Worm (Caenorhabditis elegans) whole organism, L4 larva: ENCODE measurements around the gene srxa-2.

Experiments
- F10B5.3 ChIP-seq: sonication (generic microtip); optimal IDR thresholded peaks from 2 replicates; lab custom pipeline; 2016; ENCODE audit warnings: mild to moderate bottlenecking, missing genetic modification characterization, missing compliant biosample characterization
- F37D6.2 ChIP-seq: sonication (generic microtip); optimal IDR thresholded peaks from 2 replicates; lab custom pipeline; 2016; ENCODE audit warnings: mild to moderate bottlenecking, missing genetic modification characterization, missing compliant biosample characterization
- F44E2.7 ChIP-seq: fragments of 200-800 bp; sonication (Bioruptor generic); IDR thresholded peaks from 2 replicates; pipeline ENCODE4 v2.1.2; 2022; ENCODE audit warnings: missing genetic modification characterization, missing compliant biosample characterization
- F49E8.2 ChIP-seq: sonication (generic microtip); optimal IDR thresholded peaks from 2 replicates; lab custom pipeline; 2016; ENCODE audit warnings: missing compliant biosample characterization, mild to moderate bottlenecking, missing genetic modification characterization, borderline replicate concordance
- R02D3.7 ChIP-seq: fragments of 150-350 bp; sonication (generic microtip); optimal IDR thresholded peaks from 3 replicates; lab custom pipeline; 2014; ENCODE audit warnings: missing biosample characterization, missing genetic modification characterization
- T26A8.4 ChIP-seq: fragments of 200-800 bp; sonication (Bioruptor generic); IDR thresholded peaks from 2 replicates; pipeline ENCODE4 v1.3.6; 2022; ENCODE audit warnings: missing genetic modification characterization, missing compliant biosample characterization
- Y105C5A.15 ChIP-seq: fragments of 200-800 bp; sonication (Bioruptor generic); IDR thresholded peaks from 2 replicates; pipeline ENCODE4 v1.3.6; 2022; ENCODE audit warnings: missing genetic modification characterization, missing compliant biosample characterization
- Y5F2A.4 ChIP-seq: fragments of 200-800 bp; sonication (Bioruptor generic); optimal IDR thresholded peaks from 2 replicates; lab custom pipeline; 2018; ENCODE audit warnings: mild to moderate bottlenecking, missing genetic modification characterization, missing compliant biosample characterization
- aha-1 ChIP-seq: fragments of 150-350 bp; peaks from one replicate; lab custom pipeline; 2014; ENCODE audit warnings: missing biosample characterization, missing genetic modification characterization
- arid-1 ChIP-seq: fragments of 200-800 bp; sonication (Bioruptor generic); conservative IDR thresholded peaks from 2 replicates; pipeline ENCODE4 v1.3.6; 2022; ENCODE audit warnings: missing genetic modification reagents, missing genetic modification characterization, missing compliant biosample characterization
- ceh-20 ChIP-seq: fragments of 200-800 bp; sonication (Bioruptor generic); IDR thresholded peaks from 2 replicates; pipeline ENCODE4 v1.3.6; 2022; ENCODE audit warnings: missing genetic modification reagents, missing genetic modification characterization, missing compliant biosample characterization
- ceh-32 ChIP-seq: sonication (generic microtip); optimal IDR thresholded peaks from 2 replicates; lab custom pipeline; 2016; ENCODE audit warnings: mild to moderate bottlenecking, missing genetic modification characterization, missing compliant biosample characterization; ENCODE audit not compliant: poor library complexity
- ceh-44 ChIP-seq: fragments of 200-800 bp; sonication (Bioruptor generic); IDR thresholded peaks from 2 replicates; pipeline ENCODE4 v1.3.6; 2022; ENCODE audit warnings: missing genetic modification reagents, missing genetic modification characterization, missing compliant biosample characterization
- ceh-62 ChIP-seq: sonication (generic microtip); optimal IDR thresholded peaks from 2 replicates; lab custom pipeline; 2017; ENCODE audit warnings: missing biosample characterization, missing genetic modification characterization
- ces-1 ChIP-seq: fragments of 150-350 bp; sonication (generic microtip); optimal IDR thresholded peaks from 4 replicates; lab custom pipeline; 2014; ENCODE audit warnings: missing biosample characterization, missing genetic modification reagents, missing genetic modification characterization
- ctbp-1 ChIP-seq: fragments of 200-800 bp; sonication (Bioruptor generic); IDR thresholded peaks from 2 replicates; pipeline ENCODE4 v1.3.6; 2022; ENCODE audit warnings: missing genetic modification reagents, missing genetic modification characterization, missing compliant biosample characterization
- dmd-8 ChIP-seq: fragments of 200-800 bp; sonication (Bioruptor generic); IDR thresholded peaks from 2 replicates; pipeline ENCODE4 v1.3.6; 2022; ENCODE audit warnings: missing genetic modification characterization, missing compliant biosample characterization
- dmd-9 ChIP-seq: fragments of 200-800 bp; sonication (Bioruptor generic); IDR thresholded peaks from 2 replicates; pipeline ENCODE4 v1.3.6; 2022; ENCODE audit warnings: missing genetic modification reagents, missing genetic modification characterization, missing compliant biosample characterization
- dpl-1 ChIP-seq: fragments of 150-350 bp; optimal IDR thresholded peaks from 2 replicates; lab custom pipeline; 2014; ENCODE audit warnings: missing biosample characterization, missing genetic modification reagents, missing genetic modification characterization
- egl-27 ChIP-seq: sonication (generic microtip); optimal IDR thresholded peaks from 3 replicates; lab custom pipeline; 2017; ENCODE audit warnings: missing biosample characterization, missing genetic modification reagents, missing genetic modification characterization
- fkh-10 ChIP-seq: fragments of 150-350 bp; optimal IDR thresholded peaks from 2 replicates; lab custom pipeline; 2014; ENCODE audit warnings: missing biosample characterization, missing genetic modification reagents, missing genetic modification characterization
- fos-1 ChIP-seq: fragments of 150-350 bp; optimal IDR thresholded peaks from 2 replicates; lab custom pipeline; 2014; ENCODE audit warnings: missing biosample characterization, missing genetic modification characterization
- hif-1 ChIP-seq, 2 experiments: sonication (generic microtip); optimal IDR thresholded peaks; 2 replicates each; lab custom pipeline; 2016 to 2017; ENCODE audit warnings: missing compliant biosample characterization in 2 of 2, missing genetic modification characterization in 2 of 2, missing genetic modification reagents in 2 of 2, missing genotype in 2 of 2, mild to moderate bottlenecking in 1 of 2
- jun-1 ChIP-seq: fragments of 150-350 bp; optimal IDR thresholded peaks from 2 replicates; lab custom pipeline; 2014; ENCODE audit warnings: missing biosample characterization, missing genetic modification reagents, missing genetic modification characterization
- lin-1 ChIP-seq: fragments of 200-800 bp; sonication (Bioruptor generic); IDR thresholded peaks from 2 replicates; pipeline ENCODE4 v1.3.6; 2022; ENCODE audit warnings: missing genetic modification reagents, missing genetic modification characterization, missing compliant biosample characterization
- lin-15B ChIP-seq: fragments of 150-350 bp; sonication (generic microtip); optimal IDR thresholded peaks from 3 replicates; lab custom pipeline; 2014; ENCODE audit warnings: missing biosample characterization, missing genetic modification characterization
- lin-38 ChIP-seq: fragments of 200-800 bp; sonication (Bioruptor generic); IDR thresholded peaks from 2 replicates; pipeline ENCODE4 v1.3.6; 2022; ENCODE audit warnings: missing genetic modification reagents, missing genetic modification characterization, missing compliant biosample characterization
- lir-3 ChIP-seq: sonication (generic microtip); optimal IDR thresholded peaks from 2 replicates; lab custom pipeline; 2016; ENCODE audit warnings: mild to moderate bottlenecking, missing genetic modification characterization, missing compliant biosample characterization
- lsy-2 ChIP-seq, 2 experiments: fragments of 150-350 bp in 1 of 2; sonication (generic microtip) in 1 of 2; optimal IDR thresholded peaks; 2 replicates each; lab custom pipeline; 2014 to 2017; ENCODE audit warnings: missing biosample characterization in 2 of 2, missing genetic modification characterization in 2 of 2
- mdl-1 ChIP-seq, 2 experiments: fragments of 150-350 bp in 1 of 2; sonication (generic microtip) in 1 of 2; optimal IDR thresholded peaks; 2 replicates each; lab custom pipeline; 2014 to 2017; ENCODE audit warnings: missing biosample characterization in 2 of 2, missing genetic modification characterization in 2 of 2
- mxl-3 ChIP-seq: fragments of 200-800 bp; sonication (Bioruptor generic); optimal IDR thresholded peaks from 2 replicates; lab custom pipeline; 2018; ENCODE audit warnings: mild to moderate bottlenecking, missing genetic modification characterization, missing compliant biosample characterization
- nhr-11 ChIP-seq: fragments of 150-350 bp; optimal IDR thresholded peaks from 2 replicates; lab custom pipeline; 2014; ENCODE audit warnings: missing biosample characterization, missing genetic modification characterization
- nhr-48 ChIP-seq: sonication (generic microtip); optimal IDR thresholded peaks from 2 replicates; lab custom pipeline; 2016; ENCODE audit warnings: mild to moderate bottlenecking, missing genetic modification characterization, missing compliant biosample characterization
- nhr-77 ChIP-seq: fragments of 150-350 bp; optimal IDR thresholded peaks from 2 replicates; lab custom pipeline; 2014; ENCODE audit warnings: missing biosample characterization, missing genetic modification characterization
- php-3 ChIP-seq: fragments of 200-800 bp; sonication (Bioruptor generic); IDR thresholded peaks from 2 replicates; pipeline ENCODE4 v1.3.6; 2022; ENCODE audit warnings: missing genetic modification reagents, missing genetic modification characterization, missing compliant biosample characterization
- rbr-2 ChIP-seq: sonication (generic microtip); optimal IDR thresholded peaks from 2 replicates; lab custom pipeline; 2016; ENCODE audit warnings: missing genotype, missing genetic modification characterization, missing compliant biosample characterization
- skn-1 ChIP-seq: fragments of 150-350 bp; optimal IDR thresholded peaks from 2 replicates; lab custom pipeline; 2014; ENCODE audit warnings: missing biosample characterization, missing genetic modification characterization
- snpc-4 ChIP-seq: fragments of 150-350 bp; optimal IDR thresholded peaks from 2 replicates; lab custom pipeline; 2014; ENCODE audit warnings: missing biosample characterization, missing genetic modification characterization
- spr-1 ChIP-seq: sonication (generic microtip); optimal IDR thresholded peaks from 2 replicates; lab custom pipeline; 2016; ENCODE audit warnings: mild to moderate bottlenecking, missing genetic modification characterization, missing compliant biosample characterization
- tra-1 ChIP-seq: fragments of 200-800 bp; sonication (Bioruptor generic); IDR thresholded peaks from 2 replicates; pipeline ENCODE4 v1.3.6; 2022; ENCODE audit warnings: missing genetic modification reagents, missing genetic modification characterization, missing compliant biosample characterization
- zfp-2 ChIP-seq: sonication (generic microtip); optimal IDR thresholded peaks from 2 replicates; lab custom pipeline; 2016; ENCODE audit warnings: mild to moderate bottlenecking, missing genetic modification characterization, missing compliant biosample characterization
- zip-11 ChIP-seq: fragments of 200-800 bp; sonication (Bioruptor generic); IDR thresholded peaks from 2 replicates; pipeline ENCODE4 v1.3.6; 2022; ENCODE audit warnings: missing genetic modification characterization, missing compliant biosample characterization
- zip-2 ChIP-seq: fragments of 150-350 bp; optimal IDR thresholded peaks from 2 replicates; lab custom pipeline; 2014; ENCODE audit warnings: missing biosample characterization, missing genetic modification characterization
- ztf-11 ChIP-seq: fragments of 150-350 bp; optimal IDR thresholded peaks from 2 replicates; lab custom pipeline; 2014; ENCODE audit warnings: missing biosample characterization, missing genetic modification characterization

srxa-2 gene

DNA sequence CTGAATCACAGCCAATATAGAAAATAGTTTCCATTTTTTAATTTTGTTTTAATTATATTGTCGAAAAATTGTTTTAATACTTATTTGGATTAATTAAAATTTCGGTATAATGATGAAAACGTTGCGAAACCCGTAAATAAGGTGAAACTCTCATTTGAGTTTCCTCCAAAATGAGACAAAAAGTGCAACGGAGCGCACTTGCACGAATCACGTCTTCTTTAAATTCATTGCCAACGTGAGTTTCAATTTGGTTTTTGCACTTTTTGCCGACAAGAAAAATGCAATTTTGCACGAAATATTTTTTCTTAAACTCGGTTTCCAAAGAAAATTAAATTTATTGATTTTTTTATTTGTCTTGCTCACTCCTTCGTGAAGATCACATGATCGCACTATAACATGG is 37.2 kb upstream of the srxa-2 start, which contains the start of gene daf-15 (continued):
- TF ChIP-seq Y105C5A.15 (GFP tag; lab: Robert Waterston, UW) = no peak
- TF ChIP-seq zip-11 = no peak
- no peak for TF ChIP-seq F10B5.3
- no peak for TF ChIP-seq T26A8.4
- TF ChIP-seq aha-1 (tag; lab: Kevin White, UChicago) = peak; percentile 93
- TF ChIP-seq ceh-32 (tag; lab: Kevin White, UChicago) = no peak
- no peak for TF ChIP-seq ceh-20 (GFP tag; lab: Robert Waterston, UW)
- no peak for TF ChIP-seq R02D3.7 (tag; lab: Kevin White, UChicago)
- TF ChIP-seq ctbp-1 (GFP tag; lab: Robert Waterston, UW) = no peak
- TF ChIP-seq Y5F2A.4 (GFP tag; lab: Kevin White, UChicago) = no peak
- TF ChIP-seq fkh-10 (GFP tag; lab: Kevin White, UChicago) = no peak
- TF ChIP-seq snpc-4 = no peak
- TF ChIP-seq lsy-2 (tag; optimal IDR thresholded peaks at IDR 0.05; lab: Kevin White, UChicago) = peak in 1 of 2 experiments; percentile 67
- TF ChIP-seq mdl-1 (tag; optimal IDR thresholded peaks at IDR 0.05; lab: Kevin White, UChicago) = peak in 1 of 2 experiments; percentile 27

DNA sequence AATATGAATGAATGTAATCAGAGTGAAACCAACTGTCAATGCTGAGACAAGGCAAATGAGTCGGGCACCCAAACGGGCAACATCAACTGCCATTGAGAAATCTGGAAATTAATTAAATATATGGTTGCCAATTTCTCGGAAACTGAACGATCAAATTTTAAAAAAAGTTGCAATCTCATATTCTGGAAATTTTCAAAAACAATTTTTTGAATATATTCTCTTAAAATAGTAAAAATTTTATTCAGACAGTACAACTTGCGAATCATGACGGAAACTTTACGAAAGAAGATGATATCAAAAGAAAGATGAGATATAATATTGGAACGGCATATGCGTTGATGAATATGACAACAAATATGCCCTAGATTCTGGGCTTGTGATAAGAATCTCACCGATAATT is 27.1 kb upstream of the srxa-2 start, which contains the start of gene col-121:
Gene col-121, minus strand, starts transcription at position 101 of the 400 bp plus-strand sequence.
- TF ChIP-seq hif-1 (tag; optimal IDR thresholded peaks at IDR 0.05; lab: Kevin White, UChicago) = no peak
- no peak for TF ChIP-seq Y5F2A.4 (GFP tag; lab: Kevin White, UChicago)
- TF ChIP-seq F49E8.2 (tag; lab: Kevin White, UChicago) = no peak
- TF ChIP-seq dpl-1 = no peak
- no peak for TF ChIP-seq mxl-3 (GFP tag; lab: Kevin White, UChicago)
- TF ChIP-seq lin-1 (GFP tag; lab: Robert Waterston, UW) = no peak
- no peak for TF ChIP-seq dmd-8
- TF ChIP-seq skn-1 = no peak
- TF ChIP-seq php-3 = no peak
- no peak for TF ChIP-seq F44E2.7
- TF ChIP-seq rbr-2 (tag; lab: Kevin White, UChicago) = no peak
- TF ChIP-seq dmd-9 (GFP tag; lab: Robert Waterston, UW) = no peak
- TF ChIP-seq zip-2 (tag; lab: Kevin White, UChicago) = no peak
- TF ChIP-seq spr-1 (tag; lab: Kevin White, UChicago) = no peak
- TF ChIP-seq ceh-62 (tag; lab: Kevin White, UChicago) = no peak
- no peak for TF ChIP-seq ctbp-1 (GFP tag; lab: Robert Waterston, UW)
- TF ChIP-seq fos-1 (tag; lab: Kevin White, UChicago) = no peak
- no peak for TF ChIP-seq nhr-77

DNA sequence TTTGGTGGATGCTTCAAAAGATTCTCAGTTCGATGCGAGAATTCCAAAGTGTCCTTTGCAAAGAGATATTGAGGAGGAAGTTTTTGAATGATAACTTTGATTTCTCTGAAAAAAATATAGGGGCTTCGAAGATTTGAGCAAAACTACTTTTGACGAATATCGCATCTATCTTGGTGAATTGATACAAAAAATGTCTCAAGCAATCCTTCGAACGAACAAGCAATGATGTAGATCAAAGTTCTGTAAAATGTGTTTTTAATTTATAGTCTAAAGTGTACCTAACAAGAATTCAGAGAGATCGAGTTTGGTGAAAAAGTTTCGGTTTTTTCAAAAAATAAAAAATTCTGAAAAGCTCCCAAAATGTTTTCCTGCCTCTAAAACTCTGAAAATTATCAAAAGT is 25.9 kb upstream of the srxa-2 start, which contains the start of gene F56D5.3:
Gene F56D5.3, plus strand, starts transcription at position 301 of the 400 bp plus-strand sequence.
- no peak for TF ChIP-seq aha-1 (tag; lab: Kevin White, UChicago)
- no peak for TF ChIP-seq tra-1 (GFP tag; lab: Robert Waterston, UW)
- no peak for TF ChIP-seq hif-1 (tag; optimal IDR thresholded peaks at IDR 0.05; lab: Kevin White, UChicago)
- no peak for TF ChIP-seq Y5F2A.4 (GFP tag; lab: Kevin White, UChicago)
- no peak for TF ChIP-seq arid-1 (GFP tag; lab: Robert Waterston, UW)
- no peak for TF ChIP-seq ceh-44 (GFP tag; lab: Robert Waterston, UW)
- no peak for TF ChIP-seq ces-1 (GFP tag; lab: Kevin White, UChicago)
- TF ChIP-seq nhr-11 (tag; lab: Kevin White, UChicago) = no peak
- no peak for TF ChIP-seq lin-15B (tag; lab: Kevin White, UChicago)
- no peak for TF ChIP-seq F37D6.2
- TF ChIP-seq lin-38 (GFP tag; lab: Robert Waterston, UW) = no peak
- no peak for TF ChIP-seq lir-3 (tag; lab: Kevin White, UChicago)
- no peak for TF ChIP-seq F44E2.7
- TF ChIP-seq egl-27 (tag; lab: Kevin White, UChicago) = no peak
- no peak for TF ChIP-seq nhr-48 (tag; lab: Kevin White, UChicago)
- TF ChIP-seq fkh-10 (GFP tag; lab: Kevin White, UChicago) = no peak
- TF ChIP-seq jun-1 (tag; lab: Kevin White, UChicago) = no peak
- TF ChIP-seq zfp-2 (tag; lab: Kevin White, UChicago) = no peak
- no peak for TF ChIP-seq ztf-11 (tag; lab: Kevin White, UChicago)
